Worm (Caenorhabditis elegans) whole organism, mixed stage, embryonic: Measurements from ENCODE around the gene Y40B10A.11.

ENCODE experiments used
- elt-3 ChIP-seq: fragments of 150-350 bp; optimal IDR thresholded peaks from 2 replicates; lab custom pipeline; 2014; ENCODE audit warnings: missing biosample characterization, missing genetic modification characterization
- pha-4 ChIP-seq: fragments of 150-350 bp; optimal IDR thresholded peaks from 2 replicates; lab custom pipeline; 2018; ENCODE audit warnings: missing biosample characterization, missing genetic modification reagents, missing genetic modification characterization
- snpc-4 ChIP-seq: fragments of 150-350 bp; optimal IDR thresholded peaks from 2 replicates; lab custom pipeline; 2014; ENCODE audit warnings: missing biosample characterization, missing genetic modification characterization
- ztf-11 ChIP-seq: fragments of 150-350 bp; optimal IDR thresholded peaks from 2 replicates; lab custom pipeline; 2014; ENCODE audit warnings: missing biosample characterization, missing genetic modification characterization

ce11 chrV:2018689-2019088 is 32.7 kb downstream of the Y40B10A.11 start, which contains the start of gene F59A7.14:
- TF ChIP-seq elt-3 (no peak), ztf-11 (tag; lab: Kevin White, UChicago) (no peak), snpc-4 (tag; lab: Kevin White, UChicago) (no peak), pha-4 (tag; lab: Kevin White, UChicago) (no peak)
